Worm (Caenorhabditis elegans) whole organism, mixed stage, embryonic: ENCODE results near the gene fbxb-75.

Experiments
- bed-3 ChIP-seq: fragments of 200-800 bp; sonication (Bioruptor generic); optimal IDR thresholded peaks from 3 replicates; lab custom pipeline; 2018; ENCODE audit warnings: mild to moderate bottlenecking, missing genetic modification characterization, moderate library complexity, missing compliant biosample characterization
- ceh-83 ChIP-seq: fragments of 200-800 bp; sonication (Bioruptor generic); optimal IDR thresholded peaks from 2 replicates; lab custom pipeline; 2018; ENCODE audit warnings: mild to moderate bottlenecking, missing genetic modification characterization, missing compliant biosample characterization
- elt-1 ChIP-seq: sonication (generic microtip); optimal IDR thresholded peaks from 2 replicates; lab custom pipeline; 2017; ENCODE audit warnings: missing genetic modification characterization, mild to moderate bottlenecking, missing compliant biosample characterization, antibody characterized with exemption, moderate library complexity, borderline replicate concordance; ENCODE audit not compliant: insufficient read depth
- elt-3 ChIP-seq: fragments of 150-350 bp; optimal IDR thresholded peaks from 2 replicates; lab custom pipeline; 2014; ENCODE audit warnings: missing biosample characterization, missing genetic modification characterization
- nhr-28 ChIP-seq: fragments of 150-350 bp; optimal IDR thresholded peaks from 2 replicates; lab custom pipeline; 2014; ENCODE audit warnings: missing biosample characterization, missing genetic modification characterization
- nhr-76 ChIP-seq: sonication (generic microtip); optimal IDR thresholded peaks from 2 replicates; lab custom pipeline; 2017; ENCODE audit warnings: missing biosample characterization, missing genetic modification characterization
- sem-2 ChIP-seq: fragments of 200-800 bp; sonication (Bioruptor generic); optimal IDR thresholded peaks from 2 replicates; lab custom pipeline; 2018; ENCODE audit warnings: mild to moderate bottlenecking, missing genetic modification characterization, missing compliant biosample characterization
- unc-39 ChIP-seq: fragments of 150-350 bp; optimal IDR thresholded peaks from 2 replicates; lab custom pipeline; 2014; ENCODE audit warnings: missing biosample characterization, missing genetic modification characterization
- ztf-11 ChIP-seq: fragments of 150-350 bp; optimal IDR thresholded peaks from 2 replicates; lab custom pipeline; 2014; ENCODE audit warnings: missing biosample characterization, missing genetic modification characterization

- no peak for TF ChIP-seq elt-3 (tag; lab: Kevin White, UChicago)
- TF ChIP-seq elt-1: no peak
- no peak for TF ChIP-seq sem-2
- TF ChIP-seq ztf-11 (tag; lab: Kevin White, UChicago): no peak
- no peak for TF ChIP-seq nhr-76 (tag; lab: Kevin White, UChicago)
- TF ChIP-seq unc-39 (tag; lab: Kevin White, UChicago): no peak
- TF ChIP-seq nhr-28 (tag; lab: Kevin White, UChicago): no peak
- no peak for TF ChIP-seq bed-3 (GFP tag; lab: Kevin White, UChicago)
- TF ChIP-seq ceh-83: no peak
Measured at ce11 chrIV:4423026-4423425, 18.0 kb downstream of the fbxb-75 start.
